Worm (Caenorhabditis elegans): ENCODE measurements around the gene baf-1.

baf-1 gene

ce11 chrIII:9472464-9472863 lies 5.2 kb downstream of the baf-1 start:
- TF ChIP-seq ces-1 (GFP tag; optimal IDR thresholded peaks at IDR 0.05) (no peak), nhr-2 (tag; optimal IDR thresholded peaks at IDR 0.05) (no peak), ceh-83 (GFP tag; optimal IDR thresholded peaks at IDR 0.05) (no peak), elt-1 (tag; optimal IDR thresholded peaks at IDR 0.05; ENCODE audit: borderline replicate concordance, insufficient read depth) (no peak), sem-2 (GFP tag; optimal IDR thresholded peaks at IDR 0.05) (no peak), drap-1 (GFP tag; optimal IDR thresholded peaks at IDR 0.05) (no peak), nhr-12 (tag; optimal IDR thresholded peaks at IDR 0.05) (no peak), nhr-28 (tag; optimal IDR thresholded peaks at IDR 0.05) (no peak), lin-32 (GFP tag; optimal IDR thresholded peaks at IDR 0.05) (no peak), mls-2 (tag; optimal IDR thresholded peaks at IDR 0.05) (no peak), lsy-2 (tag; optimal IDR thresholded peaks at IDR 0.05) (no peak), snpc-4 (tag; optimal IDR thresholded peaks at IDR 0.05) (no peak), nhr-237 (tag; optimal IDR thresholded peaks at IDR 0.05) (no peak), mep-1 (tag; optimal IDR thresholded peaks at IDR 0.05) (no peak), elt-3 (tag; optimal IDR thresholded peaks at IDR 0.05) (no peak), hlh-1 (tag; optimal IDR thresholded peaks at IDR 0.05) (no peak), mab-5 (tag; optimal IDR thresholded peaks at IDR 0.05) (no peak), ceh-43 (GFP tag; optimal IDR thresholded peaks at IDR 0.05) (no peak), sptf-1 (tag; optimal IDR thresholded peaks at IDR 0.05) (no peak), cnd-1 (tag; optimal IDR thresholded peaks at IDR 0.05) (no peak)

ce11 chrIII:9474501-9474900 lies 7.2 kb downstream of the baf-1 start:
- TF ChIP-seq mab-5 (tag; optimal IDR thresholded peaks at IDR 0.05) (no peak), sptf-1 (tag; optimal IDR thresholded peaks at IDR 0.05) (no peak), M03D4.4 (tag; optimal IDR thresholded peaks at IDR 0.05) (no peak), drap-1 (GFP tag; optimal IDR thresholded peaks at IDR 0.05) (no peak), unc-39 (tag; optimal IDR thresholded peaks at IDR 0.05) (no peak), bed-3 (GFP tag; optimal IDR thresholded peaks at IDR 0.05) (no peak), lsy-2 (tag; optimal IDR thresholded peaks at IDR 0.05) (no peak), nhr-12 (tag; optimal IDR thresholded peaks at IDR 0.05) (no peak)

ce11 chrIII:9476564-9476963 lies 9.3 kb downstream of the baf-1 start:
- TF ChIP-seq mab-5 (tag; optimal IDR thresholded peaks at IDR 0.05): no peak
- no peak for TF ChIP-seq sem-2 (GFP tag; optimal IDR thresholded peaks at IDR 0.05)
- no peak for TF ChIP-seq drap-1 (GFP tag; optimal IDR thresholded peaks at IDR 0.05)
- TF ChIP-seq ztf-11 (tag; optimal IDR thresholded peaks at IDR 0.05): no peak
- no peak for TF ChIP-seq nhr-237 (tag; optimal IDR thresholded peaks at IDR 0.05)
- TF ChIP-seq bed-3 (GFP tag; optimal IDR thresholded peaks at IDR 0.05): no peak
- TF ChIP-seq nhr-12 (tag; optimal IDR thresholded peaks at IDR 0.05): no peak
- no peak for TF ChIP-seq nhr-28 (tag; optimal IDR thresholded peaks at IDR 0.05)
- no peak for TF ChIP-seq pha-4 (tag; optimal IDR thresholded peaks at IDR 0.05)
- TF ChIP-seq tbx-8 (GFP tag; optimal IDR thresholded peaks at IDR 0.05): no peak
- TF ChIP-seq elt-3 (tag; optimal IDR thresholded peaks at IDR 0.05): no peak
- no peak for TF ChIP-seq flh-1 (GFP tag; optimal IDR thresholded peaks at IDR 0.05)
- TF ChIP-seq nhr-2 (tag; optimal IDR thresholded peaks at IDR 0.05): no peak
- no peak for TF ChIP-seq ceh-39 (tag; optimal IDR thresholded peaks at IDR 0.05)

- TF ChIP-seq mab-5 (tag; optimal IDR thresholded peaks at IDR 0.05) (no peak), blmp-1 (tag; optimal IDR thresholded peaks at IDR 0.05) (no peak), flh-1 (GFP tag; optimal IDR thresholded peaks at IDR 0.05) (no peak), lin-13 (tag; optimal IDR thresholded peaks at IDR 0.05) (no peak), M03D4.4 (tag; optimal IDR thresholded peaks at IDR 0.05) (no peak), elt-3 (tag; optimal IDR thresholded peaks at IDR 0.05) (no peak), nhr-28 (tag; optimal IDR thresholded peaks at IDR 0.05) (no peak), hlh-1 (tag; optimal IDR thresholded peaks at IDR 0.05) (no peak), unc-62 (GFP tag; optimal IDR thresholded peaks at IDR 0.05) (no peak), ces-1 (GFP tag; optimal IDR thresholded peaks at IDR 0.05) (no peak), mls-2 (tag; optimal IDR thresholded peaks at IDR 0.05) (no peak)
Measured at ce11 chrIII:9482423-9482993, 15.2 kb downstream of the baf-1 start.

- TF ChIP-seq ces-1 (GFP tag; optimal IDR thresholded peaks at IDR 0.05) (peak; percentile 36), pha-4 (tag; optimal IDR thresholded peaks at IDR 0.05) (no peak), tbx-8 (GFP tag; optimal IDR thresholded peaks at IDR 0.05) (no peak), drap-1 (GFP tag; optimal IDR thresholded peaks at IDR 0.05) (no peak), hlh-1 (tag; optimal IDR thresholded peaks at IDR 0.05) (peak; percentile 76), elt-3 (tag; optimal IDR thresholded peaks at IDR 0.05) (no peak), mab-5 (tag; optimal IDR thresholded peaks at IDR 0.05) (peak; percentile 29), cnd-1 (tag; optimal IDR thresholded peaks at IDR 0.05) (peak; percentile 19), unc-62 (GFP tag; optimal IDR thresholded peaks at IDR 0.05) (peak; percentile 20)
Measured at ce11 chrIII:9483716-9484115, 16.5 kb downstream of the baf-1 start.
